Fruit fly (Drosophila melanogaster) whole organism, prepupa: ENCODE measurements around the gene ZnT86D.

Experiments
- CG10631 ChIP-seq: fragments of 200-800 bp; sonication (Bioruptor generic); optimal IDR thresholded peaks from 2 replicates; lab custom pipeline; 2016; ENCODE audit warnings: missing biosample characterization, missing genetic modification characterization
- CG10669 ChIP-seq: fragments of 200-800 bp; sonication (Bioruptor generic); optimal IDR thresholded peaks from 3 replicates; lab custom pipeline; 2018; ENCODE audit warnings: missing biosample characterization, mild to moderate bottlenecking, missing genetic modification characterization, moderate library complexity
- CG11294 ChIP-seq: fragments of 200-800 bp; sonication (Bioruptor generic); IDR thresholded peaks from 2 replicates; pipeline ENCODE4 v1.3.6; 2022; ENCODE audit warnings: missing biosample characterization, missing genetic modification characterization
- CG15336 ChIP-seq: fragments of 200-800 bp; sonication (Bioruptor generic); IDR thresholded peaks from 2 replicates; pipeline ENCODE4 v1.3.6; 2022; ENCODE audit warnings: missing biosample characterization, missing genetic modification characterization
- CG1621 ChIP-seq: fragments of 200-800 bp; sonication (Bioruptor generic); optimal IDR thresholded peaks from 3 replicates; lab custom pipeline; 2018; ENCODE audit warnings: missing biosample characterization, mild to moderate bottlenecking, missing genetic modification characterization
- CG16779 ChIP-seq: fragments of 200-800 bp; sonication (Bioruptor generic); optimal IDR thresholded peaks from 3 replicates; lab custom pipeline; 2017; ENCODE audit warnings: missing biosample characterization, mild to moderate bottlenecking, missing genetic modification characterization
- CG31627 ChIP-seq: fragments of 200-800 bp; sonication (Bioruptor generic); optimal IDR thresholded peaks from 3 replicates; lab custom pipeline; 2016; ENCODE audit warnings: missing biosample characterization, missing genetic modification characterization
- CG32006 ChIP-seq: fragments of 200-800 bp; sonication (Bioruptor generic); optimal IDR thresholded peaks from 3 replicates; lab custom pipeline; 2017; ENCODE audit warnings: missing biosample characterization, mild to moderate bottlenecking, missing genetic modification characterization
- CG34406 ChIP-seq: fragments of 200-800 bp; sonication (Bioruptor generic); optimal IDR thresholded peaks from 3 replicates; lab custom pipeline; 2016; ENCODE audit warnings: missing biosample characterization, missing genetic modification characterization
- CG3919 ChIP-seq: fragments of 200-800 bp; sonication (Bioruptor generic); optimal IDR thresholded peaks from 3 replicates; lab custom pipeline; 2016; ENCODE audit warnings: missing biosample characterization, missing genetic modification characterization
- CG6163 ChIP-seq: fragments of 200-800 bp; sonication (Bioruptor generic); IDR thresholded peaks from 3 replicates; pipeline ENCODE4 v1.3.6; 2022; ENCODE audit warnings: missing biosample characterization, missing genetic modification characterization
- CG6276 ChIP-seq: fragments of 200-800 bp; sonication (Bioruptor generic); optimal IDR thresholded peaks from 2 replicates; lab custom pipeline; 2017; ENCODE audit warnings: missing biosample characterization, mild to moderate bottlenecking, missing genetic modification characterization
- CG7368 ChIP-seq: fragments of 200-800 bp; sonication (Bioruptor generic); optimal IDR thresholded peaks from 3 replicates; lab custom pipeline; 2016; ENCODE audit warnings: missing biosample characterization, missing genetic modification characterization
- CG8119 ChIP-seq: fragments of 200-800 bp; sonication (Bioruptor generic); IDR thresholded peaks from 3 replicates; pipeline ENCODE4 v1.3.6; 2022; ENCODE audit warnings: missing biosample characterization, missing genetic modification characterization
- CG8319 ChIP-seq: fragments of 200-800 bp; sonication (Bioruptor generic); optimal IDR thresholded peaks from 3 replicates; lab custom pipeline; 2016; ENCODE audit warnings: missing biosample characterization, missing genetic modification characterization
- CG8632 ChIP-seq: fragments of 200-800 bp; sonication (Bioruptor generic); optimal IDR thresholded peaks from 3 replicates; lab custom pipeline; 2016; ENCODE audit warnings: missing biosample characterization, missing genetic modification characterization
- CG9139 ChIP-seq: fragments of 200-800 bp; sonication (Bioruptor generic); optimal IDR thresholded peaks from 3 replicates; lab custom pipeline; 2017; ENCODE audit warnings: missing biosample characterization, mild to moderate bottlenecking, missing genetic modification characterization
- Eip78C ChIP-seq: fragments of 200-800 bp; sonication (Bioruptor generic); peaks from one replicate; lab custom pipeline; 2016; ENCODE audit warnings: missing biosample characterization, missing genetic modification characterization
- Eip93F ChIP-seq: fragments of 200-800 bp; sonication (Bioruptor generic); optimal IDR thresholded peaks from 2 replicates; lab custom pipeline; 2016; ENCODE audit warnings: missing biosample characterization, mild to moderate bottlenecking, missing genetic modification characterization
- Ets96B ChIP-seq: fragments of 200-800 bp; optimal IDR thresholded peaks from 2 replicates; lab custom pipeline; 2019; ENCODE audit warnings: missing biosample characterization, mild to moderate bottlenecking, missing genetic modification characterization, moderate library complexity
- Gug ChIP-seq: fragments of 200-800 bp; sonication (Bioruptor generic); IDR thresholded peaks from 2 replicates; pipeline ENCODE4 v1.3.6; 2022; ENCODE audit warnings: missing biosample characterization, missing genetic modification characterization
- Hr38 ChIP-seq: sonication (Bioruptor generic); optimal IDR thresholded peaks from 2 replicates; lab custom pipeline; 2016; ENCODE audit warnings: missing biosample characterization, missing genetic modification characterization
- Hr4 ChIP-seq: fragments of 200-800 bp; sonication (Bioruptor generic); optimal IDR thresholded peaks from 3 replicates; lab custom pipeline; 2016; ENCODE audit warnings: missing biosample characterization, missing genetic modification characterization
- Met ChIP-seq: fragments of 200-800 bp; sonication (Bioruptor generic); optimal IDR thresholded peaks from 3 replicates; lab custom pipeline; 2016; ENCODE audit warnings: missing biosample characterization, missing genetic modification characterization
- OdsH ChIP-seq: fragments of 200-800 bp; sonication (Bioruptor generic); optimal IDR thresholded peaks from 3 replicates; lab custom pipeline; 2016; ENCODE audit warnings: missing biosample characterization, missing genetic modification characterization
- Smox ChIP-seq: fragments of 200-800 bp; sonication (Bioruptor generic); optimal IDR thresholded peaks from 3 replicates; lab custom pipeline; 2016; ENCODE audit warnings: missing biosample characterization, missing genetic modification characterization
- Sox14 ChIP-seq: fragments of 200-800 bp; sonication (Bioruptor generic); optimal IDR thresholded peaks from 3 replicates; lab custom pipeline; 2016; ENCODE audit warnings: missing biosample characterization, missing genetic modification characterization
- dac ChIP-seq: fragments of 200-800 bp; sonication (Bioruptor generic); optimal IDR thresholded peaks from 2 replicates; lab custom pipeline; 2017; ENCODE audit warnings: missing biosample characterization, mild to moderate bottlenecking, missing genetic modification characterization
- dsx ChIP-seq: fragments of 200-800 bp; optimal IDR thresholded peaks from 3 replicates; lab custom pipeline; 2019; ENCODE audit warnings: missing biosample characterization, mild to moderate bottlenecking, missing genetic modification characterization, moderate library complexity; ENCODE audit not compliant: poor library complexity, severe bottlenecking
- eg ChIP-seq: fragments of 200-800 bp; sonication (Bioruptor generic); IDR thresholded peaks from 3 replicates; pipeline ENCODE4 v1.3.6; 2022; ENCODE audit warnings: missing biosample characterization, missing genetic modification characterization
- esn ChIP-seq: fragments of 200-800 bp; sonication (Bioruptor generic); optimal IDR thresholded peaks from 2 replicates; lab custom pipeline; 2016; ENCODE audit warnings: missing biosample characterization, mild to moderate bottlenecking, missing genetic modification characterization, moderate library complexity
- fd85E ChIP-seq: fragments of 200-800 bp; sonication (Bioruptor generic); optimal IDR thresholded peaks from 3 replicates; lab custom pipeline; 2016; ENCODE audit warnings: missing biosample characterization, missing genetic modification characterization
- fkh ChIP-seq: fragments of 200-800 bp; sonication (Bioruptor generic); optimal IDR thresholded peaks from 3 replicates; lab custom pipeline; 2017; ENCODE audit warnings: missing biosample characterization, mild to moderate bottlenecking, missing genetic modification characterization, moderate library complexity
- lz ChIP-seq: fragments of 200-800 bp; sonication (Bioruptor generic); optimal IDR thresholded peaks from 3 replicates; lab custom pipeline; 2016; ENCODE audit warnings: missing biosample characterization, missing genetic modification characterization
- net ChIP-seq: fragments of 200-800 bp; sonication (Bioruptor generic); optimal IDR thresholded peaks from 3 replicates; lab custom pipeline; 2016; ENCODE audit warnings: missing biosample characterization, missing genetic modification characterization
- pdm3 ChIP-seq: fragments of 200-800 bp; sonication (Bioruptor generic); optimal IDR thresholded peaks from 3 replicates; lab custom pipeline; 2016; ENCODE audit warnings: missing biosample characterization, missing genetic modification characterization
- svp ChIP-seq: fragments of 200-800 bp; sonication (Bioruptor generic); peaks from one replicate; lab custom pipeline; 2016; ENCODE audit warnings: missing biosample characterization, missing genetic modification characterization
- vri ChIP-seq: fragments of 200-800 bp; sonication (Bioruptor generic); optimal IDR thresholded peaks from 3 replicates; lab custom pipeline; 2016; ENCODE audit warnings: missing biosample characterization, mild to moderate bottlenecking, missing genetic modification characterization

Gene ZnT86D

dm6 chr3R:11195792-11196191 is 18.5 kb downstream of the ZnT86D start, which contains the start of gene CG18577:
Gene CG18577 (plus strand): TSS chr3R:11196092.
- no peak for TF ChIP-seq Eip78C
- no peak for TF ChIP-seq CG16779
- TF ChIP-seq lz (GFP tag; lab: Kevin White, UChicago), result no peak
- TF ChIP-seq CG3919 (GFP tag; lab: Kevin White, UChicago), result no peak
- TF ChIP-seq Eip93F (GFP tag; lab: Kevin White, UChicago), result no peak
- no peak for TF ChIP-seq OdsH (GFP tag; lab: Kevin White, UChicago)
- no peak for TF ChIP-seq CG7368
- TF ChIP-seq CG6276 (GFP tag; lab: Kevin White, UChicago), result no peak
- TF ChIP-seq Gug, result no peak
- no peak for TF ChIP-seq CG10669
- no peak for TF ChIP-seq fd85E
- no peak for TF ChIP-seq Smox (GFP tag; lab: Kevin White, UChicago)
- no peak for TF ChIP-seq pdm3 (GFP tag; lab: Kevin White, UChicago)

DNA sequence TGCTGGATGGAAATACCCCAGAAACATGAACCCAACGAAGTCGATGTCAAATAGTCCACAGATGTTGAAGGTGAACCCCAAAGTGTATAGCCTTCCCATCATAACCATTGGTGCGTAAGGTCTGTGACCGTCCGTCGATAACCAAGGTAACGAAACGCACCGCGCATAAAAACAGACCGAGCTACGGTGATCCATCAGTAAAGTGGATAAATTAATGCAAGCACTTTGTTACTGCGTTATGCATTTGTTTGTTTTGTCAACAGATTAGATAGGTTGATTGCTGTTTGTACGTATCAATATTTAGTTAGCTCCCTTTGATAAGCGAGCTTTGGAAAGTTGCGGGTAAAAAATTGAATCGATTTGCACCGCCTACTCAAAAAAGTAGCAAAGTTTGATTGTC is 36.0 kb downstream of the ZnT86D start:
- TF ChIP-seq fkh (GFP tag; lab: Kevin White, UChicago), result peak; percentile 47
- no peak for TF ChIP-seq CG11294 (GFP tag; lab: Robert Waterston, UW)

DNA sequence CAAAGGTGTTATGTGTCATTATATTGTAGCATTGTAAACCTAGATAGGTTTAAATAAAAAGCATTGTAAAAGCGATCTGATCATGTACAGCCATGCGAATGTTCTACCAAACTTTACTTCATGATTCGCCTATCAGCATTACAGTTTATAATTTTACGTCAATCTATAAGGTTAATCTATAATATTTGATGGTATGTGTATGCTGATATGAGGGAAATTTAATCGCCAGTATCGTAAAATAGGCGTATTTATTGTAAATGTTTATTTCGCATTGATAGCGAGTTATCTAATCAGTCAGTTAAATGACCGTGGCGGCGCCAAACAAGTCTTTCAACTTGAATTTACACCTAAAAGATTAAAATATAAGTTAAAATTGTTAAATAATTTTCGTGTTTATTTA is 36.8 kb downstream of the ZnT86D start:
- no peak for TF ChIP-seq CG9139 (GFP tag; lab: Kevin White, UChicago)
- no peak for TF ChIP-seq CG3919 (GFP tag; lab: Kevin White, UChicago)
- TF ChIP-seq Eip93F (GFP tag; lab: Kevin White, UChicago), result no peak
- no peak for TF ChIP-seq CG6276 (GFP tag; lab: Kevin White, UChicago)
- no peak for TF ChIP-seq CG8119 (GFP tag; lab: Robert Waterston, UW)
- no peak for TF ChIP-seq CG31627
- TF ChIP-seq eg (GFP tag; lab: Robert Waterston, UW), result no peak
- no peak for TF ChIP-seq CG10631
- no peak for TF ChIP-seq dsx (GFP tag; lab: Kevin White, UChicago)
- no peak for TF ChIP-seq Gug
- no peak for TF ChIP-seq CG8632 (GFP tag; lab: Kevin White, UChicago)
- TF ChIP-seq CG6163 (GFP tag; lab: Robert Waterston, UW), result no peak
- TF ChIP-seq CG15336 (GFP tag; lab: Robert Waterston, UW), result no peak
- no peak for TF ChIP-seq CG16779
- TF ChIP-seq fkh (GFP tag; lab: Kevin White, UChicago), result no peak
- TF ChIP-seq CG11294 (GFP tag; lab: Robert Waterston, UW), result no peak
- no peak for TF ChIP-seq CG8319 (GFP tag; lab: Kevin White, UChicago)
- no peak for TF ChIP-seq net (GFP tag; lab: Kevin White, UChicago)
- no peak for TF ChIP-seq Hr38 (GFP tag; lab: Kevin White, UChicago)
- TF ChIP-seq pdm3 (GFP tag; lab: Kevin White, UChicago), result no peak

DNA sequence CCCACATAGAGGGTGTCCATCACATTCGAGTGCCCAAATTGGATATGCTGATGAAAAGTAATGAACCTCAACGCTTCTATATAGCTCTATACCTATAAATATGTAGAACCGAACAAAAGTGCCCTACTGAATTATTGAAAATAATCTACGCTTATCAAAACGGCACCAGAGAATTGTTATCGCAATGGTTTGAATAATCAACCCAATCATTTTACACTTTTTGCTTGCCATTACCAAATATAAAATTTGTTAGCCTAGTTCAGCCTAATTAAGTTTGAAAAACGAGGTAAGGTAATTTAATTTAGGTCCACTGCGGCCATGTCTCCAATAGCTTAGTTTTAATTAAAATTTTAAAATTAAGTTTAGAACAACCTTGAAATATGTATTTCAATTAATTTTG is 38.6 kb downstream of the ZnT86D start:
- TF ChIP-seq CG8119 (GFP tag; lab: Robert Waterston, UW), result no peak
- TF ChIP-seq fd85E, result no peak
- no peak for TF ChIP-seq dsx (GFP tag; lab: Kevin White, UChicago)
- no peak for TF ChIP-seq svp (GFP tag; lab: Kevin White, UChicago)
- TF ChIP-seq CG34406 (GFP tag; lab: Kevin White, UChicago), result no peak
- TF ChIP-seq CG32006 (GFP tag; lab: Kevin White, UChicago), result no peak
- TF ChIP-seq, all 60 proteins: peak for 0

DNA sequence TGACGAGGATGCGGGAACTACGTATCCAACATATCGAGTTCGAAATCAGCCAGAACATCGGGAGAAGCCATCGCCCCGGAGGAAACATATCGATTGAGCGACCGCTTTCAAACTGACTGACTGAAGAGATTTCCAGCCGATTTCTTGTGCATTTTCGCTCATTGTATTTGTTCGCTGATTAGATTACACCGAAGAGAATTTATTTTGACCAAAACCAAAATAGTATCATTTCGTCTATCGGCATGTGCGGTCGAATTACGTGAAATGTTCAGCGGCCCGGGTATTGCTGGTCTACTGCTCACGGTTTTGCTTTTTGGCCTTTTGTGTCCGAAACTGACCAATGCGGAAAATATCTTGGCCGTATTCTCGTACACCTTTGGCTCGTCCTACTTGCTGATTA is 39.0 kb downstream of the ZnT86D start, which contains the start of the genes Ugt304A1 and Ugt303A1:
Ugt304A1 (minus strand) TSS at position 101 of the 400 bp plus-strand sequence.
Ugt303A1 (plus strand) TSS at position 222 of the 400 bp plus-strand sequence.
- TF ChIP-seq CG6163 (GFP tag; lab: Robert Waterston, UW) (no peak), vri (GFP tag; lab: Kevin White, UChicago) (peak; percentile 42)

dm6 chr3R:11173169-11173506 is 41.2 kb downstream of the ZnT86D start:
- no peak for TF ChIP-seq CG10669
- TF ChIP-seq dac (GFP tag; lab: Kevin White, UChicago), result no peak
- TF ChIP-seq CG16779, result no peak
- no peak for TF ChIP-seq Met (GFP tag; lab: Kevin White, UChicago)
- TF ChIP-seq Hr4 (GFP tag; lab: Kevin White, UChicago), result no peak
- no peak for TF ChIP-seq Gug
- TF ChIP-seq esn (GFP tag; lab: Kevin White, UChicago), result no peak
- no peak for TF ChIP-seq CG8119 (GFP tag; lab: Robert Waterston, UW)
- TF ChIP-seq Sox14, result no peak
- TF ChIP-seq Ets96B (tag; lab: Kevin White, UChicago), result no peak
- TF ChIP-seq CG9139 (GFP tag; lab: Kevin White, UChicago), result no peak
- no peak for TF ChIP-seq Eip93F (GFP tag; lab: Kevin White, UChicago)
- no peak for TF ChIP-seq net (GFP tag; lab: Kevin White, UChicago)
- TF ChIP-seq pdm3 (GFP tag; lab: Kevin White, UChicago), result no peak
- TF ChIP-seq CG15336 (GFP tag; lab: Robert Waterston, UW), result no peak
- no peak for TF ChIP-seq CG7368
- no peak for TF ChIP-seq CG1621
- TF ChIP-seq, all 60 proteins: peak for 0
